Worm (Caenorhabditis elegans) whole organism, young adult: Measurements from ENCODE around the gene F28D1.6.

ENCODE experiments used
- B0336.3 ChIP-seq: fragments of 200-800 bp; sonication (Bioruptor generic); IDR thresholded peaks from 2 replicates; pipeline ENCODE4 v1.3.6; 2022; ENCODE audit warnings: missing genetic modification characterization, missing compliant biosample characterization
- C06A6.2 ChIP-seq: fragments of 200-800 bp; sonication (Bioruptor generic); conservative IDR thresholded peaks from 2 replicates; pipeline ENCODE4 v1.3.6; 2022; ENCODE audit warnings: missing genetic modification characterization, missing compliant biosample characterization
- D2030.7 ChIP-seq: fragments of 200-800 bp; sonication (Bioruptor generic); IDR thresholded peaks from 2 replicates; pipeline ENCODE4 v1.3.6; 2022; ENCODE audit warnings: missing genetic modification reagents, missing genetic modification characterization, missing compliant biosample characterization
- F22D6.2 ChIP-seq: sonication (generic microtip); optimal IDR thresholded peaks from 2 replicates; lab custom pipeline; 2016; ENCODE audit warnings: mild to moderate bottlenecking, missing genetic modification characterization, missing compliant biosample characterization
- F23B12.7 ChIP-seq: sonication (generic microtip); optimal IDR thresholded peaks from 2 replicates; lab custom pipeline; 2017; ENCODE audit warnings: missing genetic modification characterization, mild to moderate bottlenecking, missing compliant biosample characterization, antibody characterized with exemption, moderate library complexity; ENCODE audit not compliant: insufficient read depth
- F33H1.4 ChIP-seq: fragments of 200-800 bp; sonication (Bioruptor generic); IDR thresholded peaks from 2 replicates; pipeline ENCODE4 v1.3.6; 2022; ENCODE audit warnings: missing genetic modification reagents, missing genetic modification characterization, missing compliant biosample characterization
- K11D2.4 ChIP-seq: fragments of 200-800 bp; sonication (Bioruptor generic); IDR thresholded peaks from 2 replicates; pipeline ENCODE4 v1.3.6; 2022; ENCODE audit warnings: missing genetic modification reagents, missing genetic modification characterization, missing compliant biosample characterization
- Y53F4B.3 ChIP-seq: fragments of 200-800 bp; sonication (Bioruptor generic); IDR thresholded peaks from 2 replicates; pipeline ENCODE4 v1.3.6; 2022; ENCODE audit warnings: missing genetic modification reagents, missing genetic modification characterization, missing compliant biosample characterization
- Y53G8AR.9 ChIP-seq: fragments of 200-800 bp; sonication (Bioruptor generic); conservative IDR thresholded peaks from 2 replicates; pipeline ENCODE4 v1.3.6; 2022; ENCODE audit warnings: missing genetic modification reagents, missing genetic modification characterization, missing compliant biosample characterization
- Y79H2A.3 ChIP-seq: fragments of 200-800 bp; sonication (Bioruptor generic); conservative IDR thresholded peaks from 2 replicates; pipeline ENCODE4 v1.3.6; 2022; ENCODE audit warnings: missing genetic modification reagents, missing genetic modification characterization, missing compliant biosample characterization
- ZK185.1 ChIP-seq: sonication (generic microtip); optimal IDR thresholded peaks from 2 replicates; lab custom pipeline; 2016; ENCODE audit warnings: mild to moderate bottlenecking, missing genetic modification characterization, missing compliant biosample characterization; ENCODE audit not compliant: poor library complexity, severe bottlenecking
- ama-1 ChIP-seq, 3 experiments: fragments of 150-350 bp in 1 of 3; sonication (generic microtip) in 2 of 3; optimal IDR thresholded peaks; 2 replicates each; lab custom pipeline; 2014 to 2018; ENCODE audit warnings: missing biosample characterization in 2 of 3, missing genetic modification characterization in 2 of 3, missing genetic modification reagents in 2 of 3
- atf-7 ChIP-seq: sonication (generic microtip); optimal IDR thresholded peaks from 2 replicates; lab custom pipeline; 2017; ENCODE audit warnings: mild to moderate bottlenecking, missing genetic modification characterization, missing compliant biosample characterization
- attf-5 ChIP-seq: fragments of 200-800 bp; sonication (Bioruptor generic); optimal IDR thresholded peaks from 2 replicates; lab custom pipeline; 2018; ENCODE audit warnings: mild to moderate bottlenecking, missing genetic modification characterization, missing compliant biosample characterization
- attf-6 ChIP-seq: fragments of 200-800 bp; sonication (Bioruptor generic); IDR thresholded peaks from 2 replicates; pipeline ENCODE4 v1.3.6; 2022; ENCODE audit warnings: missing genetic modification reagents, missing genetic modification characterization, missing compliant biosample characterization
- ccch-3 ChIP-seq: fragments of 200-800 bp; sonication (Bioruptor generic); optimal IDR thresholded peaks from 2 replicates; lab custom pipeline; 2018; ENCODE audit warnings: mild to moderate bottlenecking, missing genetic modification characterization, missing compliant biosample characterization
- cebp-2 ChIP-seq: fragments of 200-800 bp; sonication (Bioruptor generic); IDR thresholded peaks from 2 replicates; pipeline ENCODE4 v1.3.6; 2022; ENCODE audit warnings: missing genetic modification characterization, missing compliant biosample characterization
- ceh-100 ChIP-seq: fragments of 200-800 bp; sonication (Bioruptor generic); IDR thresholded peaks from 2 replicates; pipeline ENCODE4 v1.3.6; 2022; ENCODE audit warnings: missing genetic modification reagents, missing genetic modification characterization, missing compliant biosample characterization
- ceh-79 ChIP-seq: sonication (generic microtip); optimal IDR thresholded peaks from 2 replicates; lab custom pipeline; 2017; ENCODE audit warnings: mild to moderate bottlenecking, missing genetic modification characterization, missing compliant biosample characterization
- chd-7 ChIP-seq: sonication (generic microtip); optimal IDR thresholded peaks from 2 replicates; lab custom pipeline; 2016; ENCODE audit warnings: mild to moderate bottlenecking, missing genetic modification characterization, moderate library complexity, missing compliant biosample characterization
- dox-1 ChIP-seq: fragments of 200-800 bp; sonication (Bioruptor generic); IDR thresholded peaks from 2 replicates; pipeline ENCODE4 v1.3.6; 2022; ENCODE audit warnings: missing genetic modification reagents, missing genetic modification characterization, missing compliant biosample characterization
- dpl-1 ChIP-seq: fragments of 150-350 bp; optimal IDR thresholded peaks from 2 replicates; lab custom pipeline; 2014; ENCODE audit warnings: missing biosample characterization, missing genetic modification reagents, missing genetic modification characterization
- efl-1 ChIP-seq: fragments of 150-350 bp; optimal IDR thresholded peaks from 2 replicates; lab custom pipeline; 2014; ENCODE audit warnings: missing biosample characterization, missing genetic modification reagents, missing genetic modification characterization
- ekl-4 ChIP-seq: fragments of 200-800 bp; sonication (Bioruptor generic); IDR thresholded peaks from 2 replicates; pipeline ENCODE4 v1.3.6; 2022; ENCODE audit warnings: missing genetic modification reagents, missing genetic modification characterization, missing compliant biosample characterization
- gei-17 ChIP-seq: fragments of 200-800 bp; sonication (Bioruptor generic); optimal IDR thresholded peaks from 2 replicates; lab custom pipeline; 2018; ENCODE audit warnings: mild to moderate bottlenecking, missing genetic modification characterization, missing compliant biosample characterization
- him-1 ChIP-seq: sonication (generic microtip); optimal IDR thresholded peaks from 2 replicates; lab custom pipeline; 2016; ENCODE audit warnings: missing genotype, missing genetic modification reagents, missing genetic modification characterization, missing compliant biosample characterization
- hmg-1.2 ChIP-seq: fragments of 200-800 bp; sonication (Bioruptor generic); IDR thresholded peaks from 2 replicates; pipeline ENCODE4 v1.3.6; 2022; ENCODE audit warnings: missing genetic modification reagents, missing genetic modification characterization, missing compliant biosample characterization
- lag-1 ChIP-seq: fragments of 200-800 bp; sonication (Bioruptor generic); IDR thresholded peaks from 2 replicates; pipeline ENCODE4 v1.3.6; 2022; ENCODE audit warnings: missing genetic modification reagents, missing genetic modification characterization, missing compliant biosample characterization
- lin-35 ChIP-seq, 3 experiments: fragments of 150-350 bp in 2 of 3; sonication (generic microtip) in 1 of 3; optimal IDR thresholded peaks; 2 replicates each; lab custom pipeline; 2014 to 2018; ENCODE audit warnings: missing biosample characterization in 3 of 3, missing genetic modification characterization in 3 of 3, missing genetic modification reagents in 3 of 3
- madf-3 ChIP-seq: fragments of 200-800 bp; sonication (Bioruptor generic); IDR thresholded peaks from 2 replicates; pipeline ENCODE4 v1.3.6; 2022; ENCODE audit warnings: missing genetic modification reagents, missing genetic modification characterization, missing compliant biosample characterization
- madf-6 ChIP-seq: fragments of 200-800 bp; sonication (Bioruptor generic); IDR thresholded peaks from 2 replicates; pipeline ENCODE4 v1.3.6; 2022; ENCODE audit warnings: missing genetic modification reagents, missing genetic modification characterization, missing compliant biosample characterization
- madf-8 ChIP-seq: fragments of 200-800 bp; sonication (Bioruptor generic); conservative IDR thresholded peaks from 2 replicates; pipeline ENCODE4 v1.3.6; 2022; ENCODE audit warnings: missing genetic modification reagents, missing genetic modification characterization, missing compliant biosample characterization
- mcd-1 ChIP-seq: fragments of 200-800 bp; sonication (Bioruptor generic); IDR thresholded peaks from 2 replicates; pipeline ENCODE4 v1.3.6; 2022; ENCODE audit warnings: missing genetic modification reagents, missing genetic modification characterization, missing compliant biosample characterization
- nfyb-1 ChIP-seq: fragments of 200-800 bp; sonication (Bioruptor generic); IDR thresholded peaks from 2 replicates; pipeline ENCODE4 v1.3.6; 2022; ENCODE audit warnings: missing genetic modification reagents, missing genetic modification characterization, missing compliant biosample characterization
- snpc-4 ChIP-seq, 5 experiments: fragments of 150-350 bp in 1 of 5; sonication (generic microtip) in 4 of 5; optimal IDR thresholded peaks; 2 replicates each; lab custom pipeline; 2014 to 2018; ENCODE audit warnings: missing genetic modification characterization in 5 of 5, missing biosample characterization in 3 of 5, antibody characterized with exemption in 2 of 5, mild to moderate bottlenecking in 2 of 5, missing compliant biosample characterization in 2 of 5, missing genotype in 2 of 5, moderate library complexity in 2 of 5, missing genetic modification reagents in 1 of 5
- unc-130 ChIP-seq: sonication (generic microtip); optimal IDR thresholded peaks from 2 replicates; lab custom pipeline; 2016; ENCODE audit warnings: missing genetic modification reagents, missing genetic modification characterization, missing compliant biosample characterization
- ztf-25 ChIP-seq: fragments of 200-800 bp; sonication (Bioruptor generic); IDR thresholded peaks from 2 replicates; pipeline ENCODE4 v1.3.6; 2022; ENCODE audit warnings: missing genetic modification reagents, missing genetic modification characterization, missing compliant biosample characterization
- ztf-26 ChIP-seq: sonication (generic microtip); optimal IDR thresholded peaks from 2 replicates; lab custom pipeline; 2017; ENCODE audit warnings: missing genetic modification characterization, missing compliant biosample characterization

F28D1.6 gene

ce11 chrIV:12371879-12372278, 13.1 kb downstream of the F28D1.6 start, which contains the start of gene wdr-46 (continued):
- TF ChIP-seq ceh-100 (peak; percentile 17; the same call in 1 of the 2 replicates), hmg-1.2 (GFP tag; lab: Robert Waterston, UW) (peak; percentile 45), ceh-79 (tag; lab: Kevin White, UChicago) (no peak), lag-1 (GFP tag; lab: Robert Waterston, UW) (no peak), F33H1.4 (GFP tag; lab: Robert Waterston, UW) (peak; percentile 61), chd-7 (peak; percentile 2), lin-35 (GFP tag; optimal IDR thresholded peaks at IDR 0.05; lab: Kevin White, UChicago) (peak; percentile 65 to 95 (median 79)), dox-1 (GFP tag; lab: Robert Waterston, UW) (peak; percentile 18; the same call in 1 of the 2 replicates), dpl-1 (GFP tag; lab: Kevin White, UChicago) (peak; percentile 84), attf-5 (peak; percentile 67), madf-6 (peak; percentile 81), attf-6 (GFP tag; lab: Robert Waterston, UW) (peak; percentile 61; the same call in 1 of the 2 replicates), C06A6.2 (GFP tag; lab: Robert Waterston, UW) (0 out of 2 replicates have a peak, but pooled peaks have one; percentile 29), Y53G8AR.9 (GFP tag; lab: Robert Waterston, UW) (peak; percentile 46; the same call in 1 of the 2 replicates), snpc-4 (GFP tag; optimal IDR thresholded peaks at IDR 0.05; lab: Kevin White, UChicago) (no peak), snpc-4 (tag; optimal IDR thresholded peaks at IDR 0.05; lab: Kevin White, UChicago) (peak in 3 of 4 experiments; percentile 11 to 57 (median 21)), D2030.7 (GFP tag; lab: Robert Waterston, UW) (0 out of 2 replicates have a peak, but pooled peaks have one; percentile 26), F23B12.7 (tag; lab: Kevin White, UChicago) (peak; percentile 34), madf-8 (GFP tag; lab: Robert Waterston, UW) (peak; percentile 30; the same call in 1 of the 2 replicates), ccch-3 (GFP tag; lab: Kevin White, UChicago) (no peak), ama-1 (optimal IDR thresholded peaks at IDR 0.05; lab: Kevin White, UChicago) (no peak), ama-1 (GFP tag; optimal IDR thresholded peaks at IDR 0.05; lab: Kevin White, UChicago) (peak; percentile 42 to 64), unc-130 (GFP tag; lab: Kevin White, UChicago) (no peak), ZK185.1 (tag; lab: Kevin White, UChicago) (peak; percentile 42), ekl-4 (peak; percentile 75), madf-3 (GFP tag; lab: Robert Waterston, UW) (0 out of 2 replicates have a peak, but pooled peaks have one; percentile 35), gei-17 (GFP tag; lab: Kevin White, UChicago) (peak; percentile 20), efl-1 (GFP tag; lab: Kevin White, UChicago) (peak; percentile 84), ztf-26 (tag; lab: Kevin White, UChicago) (peak; percentile 17), K11D2.4 (GFP tag; lab: Robert Waterston, UW) (peak; percentile 42; the same call in 1 of the 2 replicates), atf-7 (tag; lab: Kevin White, UChicago) (no peak), him-1 (peak; percentile 60), mcd-1 (GFP tag; lab: Robert Waterston, UW) (peak; percentile 71), nfyb-1 (GFP tag; lab: Robert Waterston, UW) (peak; percentile 76)

- TF ChIP-seq Y79H2A.3 (GFP tag; lab: Robert Waterston, UW), result 0 out of 2 replicates have a peak, but pooled peaks have one; percentile 37
- peak; percentile 37; the same call in 1 of the 2 replicates for TF ChIP-seq attf-6 (GFP tag; lab: Robert Waterston, UW)
- peak; percentile 47 for TF ChIP-seq madf-6
- TF ChIP-seq ztf-25 (GFP tag; lab: Robert Waterston, UW), result no peak
- peak; percentile 49; the same call in 1 of the 2 replicates for TF ChIP-seq B0336.3 (GFP tag; lab: Robert Waterston, UW)
- no peak for TF ChIP-seq Y53F4B.3 (GFP tag; lab: Robert Waterston, UW)
- no peak for TF ChIP-seq F22D6.2
- peak; percentile 86; the same call in 1 of the 2 replicates for TF ChIP-seq cebp-2 (GFP tag; lab: Robert Waterston, UW)
- TF ChIP-seq madf-3 (GFP tag; lab: Robert Waterston, UW), result peak; percentile 80; the same call in 1 of the 2 replicates
Observed at ce11 chrIV:12371340-12371739, 13.6 kb downstream of the F28D1.6 start.
